Worm (Caenorhabditis elegans) whole organism, midembryonic: ENCODE results near the gene ZK836.3.

Source experiments
- T22C8.4 ChIP-seq: fragments of 200-800 bp; sonication (Bioruptor generic); IDR thresholded peaks from 2 replicates; pipeline ENCODE4 v1.3.6; 2022; ENCODE audit warnings: missing genetic modification characterization, missing compliant biosample characterization
- cog-1 ChIP-seq: sonication (generic microtip); optimal IDR thresholded peaks from 2 replicates; lab custom pipeline; 2016; ENCODE audit warnings: missing genetic modification characterization, missing compliant biosample characterization
- flt-1 ChIP-seq: fragments of 200-800 bp; sonication (Bioruptor generic); IDR thresholded peaks from 2 replicates; pipeline ENCODE4 v1.3.6; 2022; ENCODE audit warnings: missing genetic modification characterization, missing compliant biosample characterization
- klf-2 ChIP-seq: fragments of 200-800 bp; sonication (Bioruptor generic); conservative IDR thresholded peaks from 2 replicates; pipeline ENCODE4 v1.3.6; 2022; ENCODE audit warnings: missing genetic modification reagents, missing genetic modification characterization, missing compliant biosample characterization
- med-1 ChIP-seq: sonication (generic microtip); optimal IDR thresholded peaks from 2 replicates; lab custom pipeline; 2017; ENCODE audit warnings: missing genetic modification characterization, mild to moderate bottlenecking, missing compliant biosample characterization, antibody characterized with exemption, missing genetic modification reagents; ENCODE audit not compliant: insufficient read depth
- ref-1 ChIP-seq: fragments of 200-800 bp; sonication (Bioruptor generic); conservative IDR thresholded peaks from 2 replicates; pipeline ENCODE4 v1.3.6; 2022; ENCODE audit warnings: missing genetic modification reagents, missing genetic modification characterization, missing compliant biosample characterization
- tab-1 ChIP-seq: fragments of 200-800 bp; sonication (Bioruptor generic); IDR thresholded peaks from 2 replicates; pipeline ENCODE4 v1.3.6; 2022; ENCODE audit warnings: missing genetic modification characterization, missing compliant biosample characterization
- ztf-23 ChIP-seq: fragments of 200-800 bp; sonication (Bioruptor generic); IDR thresholded peaks from 2 replicates; pipeline ENCODE4 v1.3.6; 2022; ENCODE audit warnings: missing genetic modification reagents, missing genetic modification characterization, missing compliant biosample characterization
- ztf-29 ChIP-seq: fragments of 200-800 bp; sonication (Bioruptor generic); IDR thresholded peaks from 2 replicates; pipeline ENCODE4 v1.3.6; 2022; ENCODE audit warnings: missing genetic modification reagents, missing genetic modification characterization, missing compliant biosample characterization

- TF ChIP-seq cog-1 (tag; lab: Kevin White, UChicago) (no peak), ztf-23 (GFP tag; lab: Robert Waterston, UW) (no peak), flt-1 (no peak), med-1 (GFP tag; lab: Kevin White, UChicago) (no peak), tab-1 (no peak), ref-1 (GFP tag; lab: Robert Waterston, UW) (no peak), T22C8.4 (GFP tag; lab: Robert Waterston, UW) (no peak), klf-2 (GFP tag; lab: Robert Waterston, UW) (no peak), ztf-29 (GFP tag; lab: Robert Waterston, UW) (no peak)
Measured at ce11 chrV:12184308-12184999, 11.3 kb downstream of the ZK836.3 start, which contains the start of gene srd-4.
